Fruit fly (Drosophila melanogaster) whole organism, embryonic: Measurements from ENCODE around the gene CG31886.

ENCODE experiments used
- Bdp1 ChIP-seq: fragments of 200-800 bp; sonication (Bioruptor generic); optimal IDR thresholded peaks from 3 replicates; lab custom pipeline; 2016; ENCODE audit warnings: missing biosample characterization, missing genetic modification characterization
- CG10147 ChIP-seq: fragments of 200-800 bp; sonication (Bioruptor generic); optimal IDR thresholded peaks from 2 replicates; lab custom pipeline; 2019; ENCODE audit warnings: missing biosample characterization, mild to moderate bottlenecking, missing genetic modification characterization, moderate library complexity
- CG10979 ChIP-seq: fragments of 200-800 bp; sonication (Bioruptor generic); optimal IDR thresholded peaks from 2 replicates; lab custom pipeline; 2018; ENCODE audit warnings: missing biosample characterization, mild to moderate bottlenecking, missing genetic modification characterization, moderate library complexity
- CG11504 ChIP-seq: fragments of 200-800 bp; sonication (Bioruptor generic); optimal IDR thresholded peaks from 3 replicates; lab custom pipeline; 2019; ENCODE audit warnings: missing biosample characterization, mild to moderate bottlenecking, missing genetic modification characterization, moderate library complexity
- CG11695 ChIP-seq: fragments of 200-800 bp; sonication (Bioruptor generic); IDR thresholded peaks from 3 replicates; pipeline ENCODE4 v1.3.6; 2022; ENCODE audit warnings: missing biosample characterization, missing genetic modification characterization
- CG14050 ChIP-seq: fragments of 200-800 bp; sonication (Bioruptor generic); IDR thresholded peaks from 3 replicates; pipeline ENCODE4 v1.3.6; 2022; ENCODE audit warnings: missing biosample characterization, missing genetic modification characterization
- CG15479 ChIP-seq: fragments of 200-800 bp; sonication (Bioruptor generic); optimal IDR thresholded peaks from 3 replicates; lab custom pipeline; 2019; ENCODE audit warnings: missing biosample characterization, mild to moderate bottlenecking, missing genetic modification characterization, moderate library complexity
- CG2199 ChIP-seq: fragments of 200-800 bp; sonication (Bioruptor generic); IDR thresholded peaks from 3 replicates; pipeline ENCODE4 v1.3.6; 2022; ENCODE audit warnings: missing biosample characterization, missing genetic modification characterization
- CG2678 ChIP-seq: fragments of 200-800 bp; sonication (Bioruptor generic); optimal IDR thresholded peaks from 3 replicates; lab custom pipeline; 2019; ENCODE audit warnings: missing biosample characterization, mild to moderate bottlenecking, missing genetic modification characterization, moderate library complexity
- CG30020 ChIP-seq: fragments of 200-800 bp; optimal IDR thresholded peaks from 2 replicates; lab custom pipeline; 2019; ENCODE audit warnings: missing biosample characterization, mild to moderate bottlenecking, missing genetic modification characterization, moderate library complexity
- CG31224 ChIP-seq: fragments of 200-800 bp; sonication (Bioruptor generic); IDR thresholded peaks from 2 replicates; pipeline ENCODE4 v1.3.6; 2022; ENCODE audit warnings: missing biosample characterization, missing genetic modification characterization
- CG3163 ChIP-seq: fragments of 200-800 bp; sonication (Bioruptor generic); optimal IDR thresholded peaks from 3 replicates; lab custom pipeline; 2016; ENCODE audit warnings: missing biosample characterization, missing genetic modification characterization
- CG33557 ChIP-seq: fragments of 200-800 bp; sonication (Bioruptor generic); optimal IDR thresholded peaks from 2 replicates; lab custom pipeline; 2019; ENCODE audit warnings: missing biosample characterization, mild to moderate bottlenecking, missing genetic modification characterization, moderate library complexity
- CG4424 ChIP-seq: fragments of 200-800 bp; sonication (Bioruptor generic); optimal IDR thresholded peaks from 3 replicates; lab custom pipeline; 2016; ENCODE audit warnings: missing biosample characterization, missing genetic modification characterization
- CG6272 ChIP-seq: fragments of 200-800 bp; sonication (Bioruptor generic); IDR thresholded peaks from 2 replicates; pipeline ENCODE4 v1.3.6; 2022; ENCODE audit warnings: missing biosample characterization, missing genetic modification characterization
- CG6689 ChIP-seq: fragments of 200-800 bp; sonication (Bioruptor generic); IDR thresholded peaks from 2 replicates; pipeline ENCODE4 v1.3.6; 2022; ENCODE audit warnings: missing biosample characterization, missing genetic modification characterization
- CG7987 ChIP-seq: fragments of 200-800 bp; sonication (Bioruptor generic); optimal IDR thresholded peaks from 2 replicates; lab custom pipeline; 2018; ENCODE audit warnings: missing biosample characterization, mild to moderate bottlenecking, missing genetic modification characterization, moderate library complexity
- CG8089 ChIP-seq: fragments of 200-800 bp; sonication (Bioruptor generic); optimal IDR thresholded peaks from 3 replicates; lab custom pipeline; 2016; ENCODE audit warnings: missing biosample characterization, missing genetic modification characterization
- Fer1 ChIP-seq: fragments of 200-800 bp; sonication (Bioruptor generic); optimal IDR thresholded peaks from 2 replicates; lab custom pipeline; 2017; ENCODE audit warnings: missing biosample characterization, mild to moderate bottlenecking, missing genetic modification characterization
- Fer3 ChIP-seq: fragments of 200-800 bp; sonication (Bioruptor generic); optimal IDR thresholded peaks from 2 replicates; lab custom pipeline; 2018; ENCODE audit warnings: missing biosample characterization, mild to moderate bottlenecking, missing genetic modification characterization, moderate library complexity
- Max ChIP-seq: fragments of 200-800 bp; sonication (Bioruptor generic); optimal IDR thresholded peaks from 2 replicates; lab custom pipeline; 2016; ENCODE audit warnings: missing biosample characterization, mild to moderate bottlenecking, missing genetic modification characterization
- NFAT ChIP-seq: fragments of 200-800 bp; sonication (Bioruptor generic); IDR thresholded peaks from 2 replicates; pipeline ENCODE4 v1.3.6; 2022; ENCODE audit warnings: missing biosample characterization, missing genetic modification characterization
- Poxn ChIP-seq: fragments of 200-800 bp; sonication (Bioruptor generic); IDR thresholded peaks from 2 replicates; pipeline ENCODE4 v1.3.6; 2022; ENCODE audit warnings: missing biosample characterization, missing genetic modification characterization
- Stat92E ChIP-seq, 3 experiments: fragments of >200 bp in 2 of 3; fragments of 200-800 bp in 1 of 3; sonication (Bioruptor generic) in 1 of 3; optimal IDR thresholded peaks; 2 replicates each; lab custom pipeline; 2017 to 2019; ENCODE audit warnings: missing biosample characterization in 3 of 3, missing genetic modification characterization in 3 of 3, mild to moderate bottlenecking in 1 of 3, moderate library complexity in 1 of 3
- YL-1 ChIP-seq: fragments of 200-800 bp; sonication (Bioruptor generic); optimal IDR thresholded peaks from 3 replicates; lab custom pipeline; 2017; ENCODE audit warnings: missing biosample characterization, mild to moderate bottlenecking, missing genetic modification characterization
- amos ChIP-seq: fragments of 200-800 bp; sonication (Bioruptor generic); IDR thresholded peaks from 2 replicates; pipeline ENCODE4 v1.3.6; 2022; ENCODE audit warnings: missing biosample characterization, missing genetic modification characterization; ENCODE audit not compliant: partially characterized antibody
- ap ChIP-seq: fragments of 200-800 bp; sonication (Bioruptor generic); IDR thresholded peaks from 2 replicates; pipeline ENCODE4 v1.3.6; 2022; ENCODE audit warnings: missing biosample characterization, missing genetic modification characterization
- btn ChIP-seq: fragments of 200-800 bp; sonication (Bioruptor generic); optimal IDR thresholded peaks from 2 replicates; lab custom pipeline; 2016; ENCODE audit warnings: missing biosample characterization, missing genetic modification characterization
- ci ChIP-seq: fragments of 200-800 bp; sonication (Bioruptor generic); IDR thresholded peaks from 3 replicates; pipeline ENCODE4 v1.3.6; 2022; ENCODE audit warnings: missing biosample characterization, missing genetic modification characterization
- emc ChIP-seq: fragments of 200-800 bp; sonication (Bioruptor generic); optimal IDR thresholded peaks from 2 replicates; lab custom pipeline; 2016; ENCODE audit warnings: missing biosample characterization, missing genetic modification characterization
- fu2 ChIP-seq: fragments of 200-800 bp; sonication (Bioruptor generic); optimal IDR thresholded peaks from 2 replicates; lab custom pipeline; 2016; ENCODE audit warnings: missing biosample characterization, missing genetic modification characterization
- gcm2 ChIP-seq: fragments of 200-800 bp; sonication (Bioruptor generic); optimal IDR thresholded peaks from 2 replicates; lab custom pipeline; 2016; ENCODE audit warnings: missing biosample characterization, missing genetic modification characterization
- gsb ChIP-seq: fragments of 200-800 bp; sonication (Bioruptor generic); IDR thresholded peaks from 2 replicates; pipeline ENCODE4 v1.3.6; 2022; ENCODE audit warnings: missing biosample characterization, missing genetic modification characterization
- gt ChIP-seq: fragments of 200-800 bp; sonication (Bioruptor generic); IDR thresholded peaks from 2 replicates; pipeline ENCODE4 v1.3.6; 2022; ENCODE audit warnings: missing biosample characterization, missing genetic modification characterization
- ind ChIP-seq: fragments of 200-800 bp; sonication (Bioruptor generic); optimal IDR thresholded peaks from 3 replicates; lab custom pipeline; 2016; ENCODE audit warnings: missing biosample characterization, missing genetic modification characterization
- insv ChIP-seq, 2 experiments: fragments of 200-800 bp; sonication (Bioruptor generic); optimal IDR thresholded peaks; 3 replicates each; lab custom pipeline; 2016 to 2018; ENCODE audit warnings: missing biosample characterization in 2 of 2, missing genetic modification characterization in 2 of 2
- jigr1 ChIP-seq: fragments of 200-800 bp; sonication (Bioruptor generic); IDR thresholded peaks from 3 replicates; pipeline ENCODE4 v1.3.6; 2022; ENCODE audit warnings: missing biosample characterization, missing genetic modification characterization
- kah ChIP-seq: fragments of 200-800 bp; sonication (Bioruptor generic); optimal IDR thresholded peaks from 2 replicates; lab custom pipeline; 2018; ENCODE audit warnings: missing biosample characterization, mild to moderate bottlenecking, missing genetic modification characterization
- ken ChIP-seq: fragments of 200-800 bp; sonication (Bioruptor generic); IDR thresholded peaks from 3 replicates; pipeline ENCODE4 v1.3.6; 2022; ENCODE audit warnings: missing biosample characterization, missing genetic modification characterization
- lbe ChIP-seq: fragments of 200-800 bp; sonication (Bioruptor generic); optimal IDR thresholded peaks from 2 replicates; lab custom pipeline; 2016; ENCODE audit warnings: missing biosample characterization, mild to moderate bottlenecking, missing genetic modification characterization
- mam ChIP-seq: fragments of 200-800 bp; sonication (Bioruptor generic); optimal IDR thresholded peaks from 3 replicates; lab custom pipeline; 2016; ENCODE audit warnings: missing biosample characterization, missing genetic modification characterization
- mld ChIP-seq: fragments of 200-800 bp; sonication (Bioruptor generic); IDR thresholded peaks from 3 replicates; pipeline ENCODE4 v1.3.6; 2022; ENCODE audit warnings: missing biosample characterization, missing genetic modification characterization; ENCODE audit not compliant: partially characterized antibody
- nau ChIP-seq: fragments of 200-800 bp; sonication (Bioruptor generic); optimal IDR thresholded peaks from 3 replicates; lab custom pipeline; 2017; ENCODE audit warnings: missing biosample characterization, mild to moderate bottlenecking, missing genetic modification characterization, missing genetic modification reagents
- p53 ChIP-seq: fragments of 200-800 bp; sonication (Bioruptor generic); optimal IDR thresholded peaks from 2 replicates; lab custom pipeline; 2016; ENCODE audit warnings: missing biosample characterization, missing genetic modification characterization
- scrt ChIP-seq: fragments of 200-800 bp; sonication (Bioruptor generic); optimal IDR thresholded peaks from 2 replicates; lab custom pipeline; 2018; ENCODE audit warnings: missing biosample characterization, mild to moderate bottlenecking, missing genetic modification characterization, moderate library complexity
- seq ChIP-seq: fragments of 200-800 bp; sonication (Bioruptor generic); IDR thresholded peaks from 2 replicates; pipeline ENCODE4 v1.3.6; 2022; ENCODE audit warnings: missing biosample characterization, missing genetic modification characterization
- shn ChIP-seq: fragments of 200-800 bp; sonication (Bioruptor generic); optimal IDR thresholded peaks from 3 replicates; lab custom pipeline; 2016; ENCODE audit warnings: missing biosample characterization, missing genetic modification characterization
- slbo ChIP-seq: fragments of 200-800 bp; sonication (Bioruptor generic); IDR thresholded peaks from 2 replicates; pipeline ENCODE4 v1.3.6; 2022; ENCODE audit warnings: missing biosample characterization, missing genetic modification characterization
- sna ChIP-seq: fragments of 200-800 bp; sonication (Bioruptor generic); IDR thresholded peaks from 2 replicates; pipeline ENCODE4 v1.3.6; 2022; ENCODE audit warnings: missing biosample characterization, missing genetic modification characterization; ENCODE audit not compliant: partially characterized antibody
- trh ChIP-seq: fragments of 200-800 bp; sonication (Bioruptor generic); optimal IDR thresholded peaks from 2 replicates; lab custom pipeline; 2016; ENCODE audit warnings: missing biosample characterization, missing genetic modification characterization
- usp ChIP-seq: fragments of >200 bp; optimal IDR thresholded peaks from 2 replicates; lab custom pipeline; 2017; ENCODE audit warnings: missing biosample characterization, missing genetic modification characterization

CG31886 gene

dm6 chr2L:8997285-8997684, 38.4 kb upstream of the CG31886 start, which contains the start of the genes alien and CG18661 (continued):
- peak; percentile 90 for TF ChIP-seq CG11504 (tag; lab: Kevin White, UChicago)
- peak; percentile 79 for TF ChIP-seq ind (GFP tag; lab: Kevin White, UChicago)
- peak; percentile 93 for TF ChIP-seq ci (GFP tag; lab: Robert Waterston, UW)
- no peak for TF ChIP-seq CG15479 (GFP tag; lab: Kevin White, UChicago)
- TF ChIP-seq gsb, result peak; percentile 41; the same call in 1 of the 2 replicates
- peak; percentile 91 for TF ChIP-seq CG14050 (GFP tag; lab: Robert Waterston, UW)
- TF ChIP-seq ap, result peak; percentile 91
- TF ChIP-seq usp (GFP tag; lab: Kevin White, UChicago), result no peak
- no peak for TF ChIP-seq lbe
- peak; percentile 14 for TF ChIP-seq nau
- peak; percentile 91 for TF ChIP-seq trh
- TF ChIP-seq CG30020 (tag; lab: Kevin White, UChicago), result peak; percentile 61
- no peak for TF ChIP-seq mld (GFP tag; lab: Robert Waterston, UW)
- TF ChIP-seq ken, result peak; percentile 91
- TF ChIP-seq mam (GFP tag; lab: Kevin White, UChicago), result peak; percentile 98
- TF ChIP-seq CG10147 (GFP tag; lab: Kevin White, UChicago), result peak; percentile 58
- TF ChIP-seq CG8089 (GFP tag; lab: Kevin White, UChicago), result peak; percentile 69
- no peak for TF ChIP-seq kah (GFP tag; lab: Kevin White, UChicago)
- TF ChIP-seq CG7987 (GFP tag; lab: Kevin White, UChicago), result peak; percentile 54
- peak; percentile 89 for TF ChIP-seq CG11695 (GFP tag; lab: Robert Waterston, UW)
- TF ChIP-seq CG10979 (tag; lab: Kevin White, UChicago), result peak; percentile 79
- peak; percentile 91 for TF ChIP-seq p53
- TF ChIP-seq CG31224 (GFP tag; lab: Robert Waterston, UW), result peak; percentile 74
- peak; percentile 25 for TF ChIP-seq Bdp1
- TF ChIP-seq gcm2 (GFP tag; lab: Kevin White, UChicago), result peak; percentile 86
- peak; percentile 52 for TF ChIP-seq YL-1 (GFP tag; lab: Kevin White, UChicago)
- TF ChIP-seq NFAT (GFP tag; lab: Robert Waterston, UW), result peak; percentile 92
- TF ChIP-seq insv (GFP tag; optimal IDR thresholded peaks at IDR 0.05; lab: Kevin White, UChicago), result peak in 1 of 2 experiments; percentile 74
- TF ChIP-seq CG3163 (GFP tag; lab: Kevin White, UChicago), result peak; percentile 55
- peak; percentile 97 for TF ChIP-seq jigr1 (GFP tag; lab: Robert Waterston, UW)
- TF ChIP-seq sna, result 0 out of 2 replicates have a peak, but pooled peaks have one; percentile 14
- TF ChIP-seq Poxn, result peak; percentile 54; the same call in 1 of the 2 replicates
- peak; percentile 62 for TF ChIP-seq amos (GFP tag; lab: Robert Waterston, UW)
- peak; percentile 86 for TF ChIP-seq fu2 (GFP tag; lab: Kevin White, UChicago)
- TF ChIP-seq CG2199, result peak; percentile 80; the same call in 2 of the 3 replicates
- peak; percentile 50 for TF ChIP-seq Fer3 (tag; lab: Kevin White, UChicago)
- TF ChIP-seq CG6272 (GFP tag; lab: Robert Waterston, UW), result peak; percentile 87
- peak; percentile 76 for TF ChIP-seq shn (GFP tag; lab: Kevin White, UChicago)
- TF ChIP-seq CG4424 (GFP tag; lab: Kevin White, UChicago), result peak; percentile 75
- TF ChIP-seq gt, result peak; percentile 49; the same call in 1 of the 2 replicates
- TF ChIP-seq CG2678 (tag; lab: Kevin White, UChicago), result peak; percentile 61
- peak; percentile 33 for TF ChIP-seq scrt (GFP tag; lab: Kevin White, UChicago)
- TF ChIP-seq seq (GFP tag; lab: Robert Waterston, UW), result peak; percentile 84
- peak; percentile 76 for TF ChIP-seq CG6689 (GFP tag; lab: Robert Waterston, UW)
- TF ChIP-seq Max (GFP tag; lab: Kevin White, UChicago), result peak; percentile 45
- TF ChIP-seq slbo, result peak; percentile 98
- peak; percentile 27 for TF ChIP-seq CG33557 (GFP tag; lab: Kevin White, UChicago)
- TF ChIP-seq btn (GFP tag; lab: Kevin White, UChicago), result peak; percentile 29
- peak; percentile 54 for TF ChIP-seq Fer1 (GFP tag; lab: Kevin White, UChicago)
- TF ChIP-seq Stat92E (GFP tag; optimal IDR thresholded peaks at IDR 0.05; lab: Kevin White, UChicago), result peak in 1 of 3 experiments; percentile 40
- peak; percentile 49 for TF ChIP-seq emc (GFP tag; lab: Kevin White, UChicago)
